Fruit fly (Drosophila melanogaster) Kc167 (cell line): ENCODE data around the gene Pgk.

Source experiments
- h ChIP-seq: fragments of >200 bp; optimal IDR thresholded peaks from 3 replicates; lab custom pipeline; 2018; ENCODE audit warnings: missing external identifiers
- insv ChIP-seq: fragments of >200 bp; optimal IDR thresholded peaks from 3 replicates; lab custom pipeline; 2018; ENCODE audit warnings: missing external identifiers
- psq ChIP-seq: fragments of >200 bp; optimal IDR thresholded peaks from 2 replicates; lab custom pipeline; 2017; ENCODE audit warnings: missing external identifiers
- ttk ChIP-seq: sonication (Bioruptor generic); optimal IDR thresholded peaks from 2 replicates; lab custom pipeline; 2017; ENCODE audit warnings: missing external identifiers

DNA sequence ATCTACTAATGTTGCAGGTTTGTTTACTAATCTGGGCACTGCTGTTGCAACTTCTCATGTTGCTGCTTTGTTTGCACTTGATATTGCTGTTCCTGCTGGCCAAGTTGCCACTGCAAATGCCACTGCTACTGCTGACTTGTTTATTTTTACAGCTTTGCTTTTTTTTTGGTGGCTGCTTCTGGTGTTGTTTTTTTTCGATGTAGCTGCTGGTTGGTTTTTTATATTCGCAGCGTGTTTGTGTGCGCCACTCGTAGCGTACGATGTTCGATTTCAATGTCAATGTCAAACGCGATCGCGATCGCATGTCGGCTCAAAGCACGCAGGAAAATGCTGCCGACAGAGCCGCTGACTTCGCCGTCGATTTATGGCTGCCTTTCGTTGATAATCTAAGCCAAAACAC lies 25.1 kb downstream of the Pgk start:
- TF ChIP-seq ttk (no peak), psq (lab: Kevin White, UChicago) (no peak), insv (lab: Kevin White, UChicago) (no peak), h (lab: Kevin White, UChicago) (no peak)
